Worm (Caenorhabditis elegans) whole organism, young adult: ENCODE measurements around the gene Y56A3A.30.
"Not testable (repeated sequence)": the region's sequence is repeated elsewhere in the genome, so short reads cannot be mapped to it uniquely, and the experiment has no call there.

ENCODE experiments used
- B0261.1 ChIP-seq: sonication (generic microtip); optimal IDR thresholded peaks from 2 replicates; lab custom pipeline; 2016; ENCODE audit warnings: mild to moderate bottlenecking, missing genetic modification characterization, moderate library complexity, missing compliant biosample characterization
- D2030.7 ChIP-seq: fragments of 200-800 bp; sonication (Bioruptor generic); IDR thresholded peaks from 2 replicates; pipeline ENCODE4 v1.3.6; 2022; ENCODE audit warnings: missing genetic modification reagents, missing genetic modification characterization, missing compliant biosample characterization
- F22D6.2 ChIP-seq: sonication (generic microtip); optimal IDR thresholded peaks from 2 replicates; lab custom pipeline; 2016; ENCODE audit warnings: mild to moderate bottlenecking, missing genetic modification characterization, missing compliant biosample characterization
- F37B4.10 ChIP-seq: fragments of 200-800 bp; sonication (Bioruptor generic); IDR thresholded peaks from 2 replicates; pipeline ENCODE4 v1.3.6; 2022; ENCODE audit warnings: missing genetic modification characterization, missing compliant biosample characterization
- F49E8.2 ChIP-seq: sonication (generic microtip); optimal IDR thresholded peaks from 3 replicates; lab custom pipeline; 2017; ENCODE audit warnings: missing genetic modification characterization, mild to moderate bottlenecking, missing compliant biosample characterization, antibody characterized with exemption, moderate library complexity; ENCODE audit not compliant: insufficient read depth
- K11D2.4 ChIP-seq: fragments of 200-800 bp; sonication (Bioruptor generic); IDR thresholded peaks from 2 replicates; pipeline ENCODE4 v1.3.6; 2022; ENCODE audit warnings: missing genetic modification reagents, missing genetic modification characterization, missing compliant biosample characterization
- T26A5.8 ChIP-seq: sonication (generic microtip); optimal IDR thresholded peaks from 2 replicates; lab custom pipeline; 2016; ENCODE audit warnings: missing genetic modification characterization, missing compliant biosample characterization
- Y53F4B.3 ChIP-seq: fragments of 200-800 bp; sonication (Bioruptor generic); IDR thresholded peaks from 2 replicates; pipeline ENCODE4 v1.3.6; 2022; ENCODE audit warnings: missing genetic modification reagents, missing genetic modification characterization, missing compliant biosample characterization
- Y53G8AR.9 ChIP-seq: fragments of 200-800 bp; sonication (Bioruptor generic); conservative IDR thresholded peaks from 2 replicates; pipeline ENCODE4 v1.3.6; 2022; ENCODE audit warnings: missing genetic modification reagents, missing genetic modification characterization, missing compliant biosample characterization
- Y95B8A.8 ChIP-seq: fragments of 200-800 bp; sonication (Bioruptor generic); IDR thresholded peaks from 2 replicates; pipeline ENCODE4 v1.3.6; 2022; ENCODE audit warnings: missing genetic modification reagents, missing genetic modification characterization, missing compliant biosample characterization
- ZK185.1 ChIP-seq: sonication (generic microtip); optimal IDR thresholded peaks from 2 replicates; lab custom pipeline; 2016; ENCODE audit warnings: mild to moderate bottlenecking, missing genetic modification characterization, missing compliant biosample characterization; ENCODE audit not compliant: poor library complexity, severe bottlenecking
- akir-1 ChIP-seq: fragments of 200-800 bp; sonication (Bioruptor generic); optimal IDR thresholded peaks from 2 replicates; lab custom pipeline; 2018; ENCODE audit warnings: mild to moderate bottlenecking, missing genetic modification characterization, moderate library complexity, missing compliant biosample characterization
- ama-1 ChIP-seq, 3 experiments: fragments of 150-350 bp in 1 of 3; sonication (generic microtip) in 2 of 3; optimal IDR thresholded peaks; 2 replicates each; lab custom pipeline; 2014 to 2018; ENCODE audit warnings: missing biosample characterization in 2 of 3, missing genetic modification characterization in 2 of 3, missing genetic modification reagents in 2 of 3
- attf-5 ChIP-seq: fragments of 200-800 bp; sonication (Bioruptor generic); optimal IDR thresholded peaks from 2 replicates; lab custom pipeline; 2018; ENCODE audit warnings: mild to moderate bottlenecking, missing genetic modification characterization, missing compliant biosample characterization
- dox-1 ChIP-seq: fragments of 200-800 bp; sonication (Bioruptor generic); IDR thresholded peaks from 2 replicates; pipeline ENCODE4 v1.3.6; 2022; ENCODE audit warnings: missing genetic modification reagents, missing genetic modification characterization, missing compliant biosample characterization
- dpff-1 ChIP-seq: sonication (generic microtip); optimal IDR thresholded peaks from 2 replicates; lab custom pipeline; 2017; ENCODE audit warnings: mild to moderate bottlenecking, missing genetic modification characterization, missing compliant biosample characterization
- egl-18 ChIP-seq: fragments of 200-800 bp; sonication (Bioruptor generic); IDR thresholded peaks from 2 replicates; pipeline ENCODE4 v1.3.6; 2022; ENCODE audit warnings: missing genetic modification reagents, missing genetic modification characterization, missing compliant biosample characterization
- egrh-3 ChIP-seq: fragments of 200-800 bp; sonication (Bioruptor generic); IDR thresholded peaks from 2 replicates; pipeline ENCODE4 v1.3.6; 2022; ENCODE audit warnings: missing genetic modification reagents, missing genetic modification characterization, missing compliant biosample characterization
- gei-17 ChIP-seq: fragments of 200-800 bp; sonication (Bioruptor generic); optimal IDR thresholded peaks from 2 replicates; lab custom pipeline; 2018; ENCODE audit warnings: mild to moderate bottlenecking, missing genetic modification characterization, missing compliant biosample characterization
- him-1 ChIP-seq: sonication (generic microtip); optimal IDR thresholded peaks from 2 replicates; lab custom pipeline; 2016; ENCODE audit warnings: missing genotype, missing genetic modification reagents, missing genetic modification characterization, missing compliant biosample characterization
- hlh-12 ChIP-seq: sonication (generic microtip); optimal IDR thresholded peaks from 2 replicates; lab custom pipeline; 2016; ENCODE audit warnings: missing genetic modification characterization, missing compliant biosample characterization
- hsf-1 ChIP-seq: fragments of 200-800 bp; sonication (Bioruptor generic); IDR thresholded peaks from 2 replicates; pipeline ENCODE4 v1.3.6; 2022; ENCODE audit warnings: missing genetic modification reagents, missing genetic modification characterization, missing compliant biosample characterization
- lin-26 ChIP-seq: fragments of 200-800 bp; sonication (Bioruptor generic); IDR thresholded peaks from 2 replicates; pipeline ENCODE4 v1.3.6; 2022; ENCODE audit warnings: missing genetic modification reagents, missing genetic modification characterization, missing compliant biosample characterization
- lir-1 ChIP-seq: fragments of 200-800 bp; sonication (Bioruptor generic); conservative IDR thresholded peaks from 2 replicates; pipeline ENCODE4 v1.3.6; 2022; ENCODE audit warnings: missing genetic modification reagents, missing genetic modification characterization, missing compliant biosample characterization
- madf-10 ChIP-seq: sonication (generic microtip); optimal IDR thresholded peaks from 2 replicates; lab custom pipeline; 2016; ENCODE audit warnings: mild to moderate bottlenecking, missing genetic modification characterization, missing compliant biosample characterization
- madf-6 ChIP-seq: fragments of 200-800 bp; sonication (Bioruptor generic); IDR thresholded peaks from 2 replicates; pipeline ENCODE4 v1.3.6; 2022; ENCODE audit warnings: missing genetic modification reagents, missing genetic modification characterization, missing compliant biosample characterization
- mcd-1 ChIP-seq: fragments of 200-800 bp; sonication (Bioruptor generic); IDR thresholded peaks from 2 replicates; pipeline ENCODE4 v1.3.6; 2022; ENCODE audit warnings: missing genetic modification reagents, missing genetic modification characterization, missing compliant biosample characterization
- nfyb-1 ChIP-seq: fragments of 200-800 bp; sonication (Bioruptor generic); IDR thresholded peaks from 2 replicates; pipeline ENCODE4 v1.3.6; 2022; ENCODE audit warnings: missing genetic modification reagents, missing genetic modification characterization, missing compliant biosample characterization
- nhr-120 ChIP-seq: fragments of 200-800 bp; sonication (Bioruptor generic); IDR thresholded peaks from 2 replicates; pipeline ENCODE4 v1.3.6; 2022; ENCODE audit warnings: missing genetic modification characterization, missing compliant biosample characterization
- rcor-1 ChIP-seq: fragments of 200-800 bp; sonication (Bioruptor generic); IDR thresholded peaks from 2 replicates; pipeline ENCODE4 v1.3.6; 2022; ENCODE audit warnings: missing genetic modification reagents, missing genetic modification characterization, missing compliant biosample characterization
- rec-8 ChIP-seq, 2 experiments: sonication (generic microtip); optimal IDR thresholded peaks; 2 replicates each; lab custom pipeline; 2016; ENCODE audit warnings: mild to moderate bottlenecking in 2 of 2, missing genetic modification characterization in 2 of 2, missing genetic modification reagents in 2 of 2, missing genotype in 2 of 2, missing biosample characterization in 1 of 2, missing compliant biosample characterization in 1 of 2, moderate library complexity in 1 of 2
- rpc-1 ChIP-seq, 2 experiments: fragments of 150-350 bp in 1 of 2; sonication (generic microtip) in 1 of 2; optimal IDR thresholded peaks; 2 replicates each; lab custom pipeline; 2014 to 2018; ENCODE audit warnings: missing biosample characterization in 1 of 2, missing genetic modification characterization in 1 of 2, missing genetic modification reagents in 1 of 2, missing genotype in 1 of 2
- unc-130 ChIP-seq: sonication (generic microtip); optimal IDR thresholded peaks from 2 replicates; lab custom pipeline; 2016; ENCODE audit warnings: missing genetic modification reagents, missing genetic modification characterization, missing compliant biosample characterization
- unc-62 ChIP-seq: fragments of 150-350 bp; optimal IDR thresholded peaks from 2 replicates; lab custom pipeline; 2014; ENCODE audit warnings: missing biosample characterization, missing genetic modification reagents, missing genetic modification characterization
- xnd-1 ChIP-seq: sonication (generic microtip); optimal IDR thresholded peaks from 2 replicates; lab custom pipeline; 2016; ENCODE audit warnings: missing genotype, missing genetic modification reagents, missing genetic modification characterization, missing compliant biosample characterization
- zfh-2 ChIP-seq: fragments of 200-800 bp; sonication (Bioruptor generic); conservative IDR thresholded peaks from 2 replicates; pipeline ENCODE4 v1.3.6; 2022; ENCODE audit warnings: missing genetic modification reagents, missing genetic modification characterization, missing compliant biosample characterization
- zim-3 ChIP-seq: sonication (generic microtip); optimal IDR thresholded peaks from 2 replicates; lab custom pipeline; 2017; ENCODE audit warnings: mild to moderate bottlenecking, missing genetic modification characterization, moderate library complexity, missing compliant biosample characterization
- ztf-26 ChIP-seq: sonication (generic microtip); optimal IDR thresholded peaks from 2 replicates; lab custom pipeline; 2017; ENCODE audit warnings: missing genetic modification characterization, missing compliant biosample characterization
- ztf-3 ChIP-seq: fragments of 200-800 bp; sonication (Bioruptor generic); optimal IDR thresholded peaks from 2 replicates; lab custom pipeline; 2018; ENCODE audit warnings: mild to moderate bottlenecking, missing genetic modification characterization, missing compliant biosample characterization

Gene Y56A3A.30

DNA sequence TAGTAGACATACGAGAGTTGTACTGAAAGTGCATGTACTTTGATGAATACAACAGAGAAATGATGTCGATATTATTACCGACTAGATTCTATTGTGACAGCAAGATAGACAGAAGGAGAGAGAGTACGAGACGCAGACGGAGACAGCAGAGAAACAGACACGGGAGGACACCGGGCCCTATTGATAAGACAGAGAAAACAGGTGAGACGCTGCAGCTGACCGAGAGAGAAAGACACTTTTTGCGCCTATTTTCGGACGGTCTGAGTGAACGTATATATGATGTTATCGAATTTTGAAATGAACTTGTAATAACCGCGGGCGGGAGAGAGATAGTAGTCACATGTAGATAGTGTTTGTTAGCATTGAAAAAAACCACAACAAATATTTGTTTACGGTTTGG is 24.4 kb upstream of the Y56A3A.30 start (continued):
- 0 out of 2 replicates have a peak, but pooled peaks have one; percentile 37 for TF ChIP-seq egrh-3 (GFP tag; lab: Robert Waterston, UW)
- no peak for TF ChIP-seq unc-130
- TF ChIP-seq madf-10 (tag; lab: Kevin White, UChicago): peak; percentile 10
- TF ChIP-seq attf-5: peak; percentile 80
- TF ChIP-seq rec-8 (tag; optimal IDR thresholded peaks at IDR 0.05; lab: Kevin White, UChicago): no peak
- no peak; the same call in 1 of the 2 replicates for TF ChIP-seq lir-1 (GFP tag; lab: Robert Waterston, UW)
- TF ChIP-seq dox-1 (GFP tag; lab: Robert Waterston, UW): peak; percentile 78

DNA sequence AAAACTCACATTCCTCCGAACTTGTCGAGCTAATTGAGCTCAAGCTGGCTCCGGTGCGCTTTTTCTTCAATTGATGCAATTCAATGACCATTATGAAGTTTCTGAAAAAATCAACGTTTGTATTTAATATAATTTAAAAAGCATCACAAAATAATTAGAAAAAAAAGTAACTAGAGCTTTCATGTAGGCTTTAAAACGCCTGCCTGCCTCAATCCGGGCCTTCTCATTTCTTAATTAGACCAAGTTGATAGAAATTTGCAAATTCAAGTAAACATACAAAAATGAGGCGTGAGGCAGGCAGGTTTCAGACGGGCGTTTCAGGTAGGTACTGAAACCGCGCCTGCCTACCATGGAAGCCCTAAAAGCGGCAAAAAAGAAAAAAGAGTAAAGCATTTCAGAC is 24.0 kb upstream of the Y56A3A.30 start, which contains the start of gene Y56A3A.33:
Y56A3A.33 (minus strand) TSS at position 101 of the 400 bp plus-strand sequence.
- TF ChIP-seq ztf-3 (GFP tag; lab: Kevin White, UChicago) (no peak), K11D2.4 (GFP tag; lab: Robert Waterston, UW) (no peak), gei-17 (no peak), ZK185.1 (tag; lab: Kevin White, UChicago) (no peak), zfh-2 (GFP tag; lab: Robert Waterston, UW) (no peak), F49E8.2 (no peak)

DNA sequence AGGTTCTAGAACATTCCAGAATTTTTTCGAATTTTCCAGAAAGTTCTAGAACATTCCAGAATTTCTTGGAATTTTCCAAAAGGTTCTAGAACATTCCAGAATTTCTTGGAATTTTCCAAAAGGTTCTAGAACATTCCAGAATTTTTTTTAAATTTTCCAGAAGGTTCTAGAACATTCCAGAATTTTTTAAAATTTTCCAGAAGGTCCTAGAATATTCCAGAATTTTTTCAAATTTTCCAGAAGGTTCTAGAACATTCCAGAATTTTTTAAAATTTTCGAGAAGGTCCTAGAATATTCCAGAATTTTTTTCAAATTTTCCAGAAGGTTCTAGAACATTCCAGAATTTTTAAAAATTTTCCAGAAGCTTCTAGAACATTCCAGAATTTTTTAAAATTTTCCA is 22.6 kb upstream of the Y56A3A.30 start:
- TF ChIP-seq hsf-1 (GFP tag; lab: Robert Waterston, UW) (peak; percentile 96), madf-6 (0 out of 2 replicates have a peak, but pooled peaks have one; percentile 21), dox-1 (GFP tag; lab: Robert Waterston, UW) (peak; percentile 20; the same call in 1 of the 2 replicates), rpc-1 (optimal IDR thresholded peaks at IDR 0.05; lab: Kevin White, UChicago) (peak; percentile 43)
- TF ChIP-seq rpc-1 (tag; optimal IDR thresholded peaks at IDR 0.05; lab: Kevin White, UChicago): not testable (repeated sequence)

DNA sequence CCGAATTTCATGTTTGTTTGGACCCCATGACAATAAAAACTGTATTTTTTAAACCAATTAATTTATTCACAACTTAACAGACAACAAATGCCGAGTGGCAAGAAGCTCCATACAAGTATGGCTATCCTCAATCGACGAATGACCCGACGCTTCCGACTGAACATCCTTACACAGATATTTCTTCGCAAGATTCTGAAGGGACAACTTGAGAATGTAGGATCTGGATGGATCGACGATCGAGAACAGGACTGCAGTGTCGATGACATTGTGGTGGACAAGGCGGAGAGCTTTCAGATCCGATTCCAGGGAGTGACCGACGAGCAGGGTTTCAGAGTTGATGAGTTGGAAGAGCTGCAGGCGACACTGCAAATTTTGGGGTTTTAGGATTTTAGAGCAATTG is 20.7 kb upstream of the Y56A3A.30 start:
- TF ChIP-seq dpff-1 (no peak), hlh-12 (tag; lab: Kevin White, UChicago) (no peak), mcd-1 (GFP tag; lab: Robert Waterston, UW) (no peak), Y53G8AR.9 (GFP tag; lab: Robert Waterston, UW) (no peak), him-1 (tag; lab: Kevin White, UChicago) (peak; percentile 64), zim-3 (tag; lab: Kevin White, UChicago) (no peak)

DNA sequence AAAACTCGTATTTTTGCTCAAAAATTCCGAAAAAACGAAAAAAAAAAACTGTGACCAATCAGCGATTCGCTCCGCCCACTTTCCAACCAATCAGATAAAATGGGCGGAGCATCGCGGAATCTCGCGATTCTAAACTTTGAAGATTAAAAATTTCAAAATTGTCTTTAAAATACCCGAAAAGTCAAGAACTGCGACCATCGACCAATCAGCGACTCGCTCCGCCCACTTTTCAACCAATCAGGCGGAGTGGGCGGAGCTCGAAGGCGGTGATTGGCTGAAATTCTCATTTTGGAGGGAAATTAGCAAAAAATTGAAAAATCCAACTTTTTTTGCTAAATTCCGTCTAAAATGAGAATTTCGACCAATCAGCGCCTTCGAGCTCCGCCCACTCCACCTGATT is 16.9 kb upstream of the Y56A3A.30 start:
- TF ChIP-seq B0261.1 (tag; lab: Kevin White, UChicago): no peak
- TF ChIP-seq nfyb-1 (GFP tag; lab: Robert Waterston, UW): peak; percentile 61; the same call in 1 of the 2 replicates
- TF ChIP-seq F37B4.10 (GFP tag; lab: Robert Waterston, UW): 0 out of 2 replicates have a peak, but pooled peaks have one; percentile 24
- no peak for TF ChIP-seq unc-62 (GFP tag; lab: Kevin White, UChicago)
- TF ChIP-seq D2030.7 (GFP tag; lab: Robert Waterston, UW): no peak

DNA sequence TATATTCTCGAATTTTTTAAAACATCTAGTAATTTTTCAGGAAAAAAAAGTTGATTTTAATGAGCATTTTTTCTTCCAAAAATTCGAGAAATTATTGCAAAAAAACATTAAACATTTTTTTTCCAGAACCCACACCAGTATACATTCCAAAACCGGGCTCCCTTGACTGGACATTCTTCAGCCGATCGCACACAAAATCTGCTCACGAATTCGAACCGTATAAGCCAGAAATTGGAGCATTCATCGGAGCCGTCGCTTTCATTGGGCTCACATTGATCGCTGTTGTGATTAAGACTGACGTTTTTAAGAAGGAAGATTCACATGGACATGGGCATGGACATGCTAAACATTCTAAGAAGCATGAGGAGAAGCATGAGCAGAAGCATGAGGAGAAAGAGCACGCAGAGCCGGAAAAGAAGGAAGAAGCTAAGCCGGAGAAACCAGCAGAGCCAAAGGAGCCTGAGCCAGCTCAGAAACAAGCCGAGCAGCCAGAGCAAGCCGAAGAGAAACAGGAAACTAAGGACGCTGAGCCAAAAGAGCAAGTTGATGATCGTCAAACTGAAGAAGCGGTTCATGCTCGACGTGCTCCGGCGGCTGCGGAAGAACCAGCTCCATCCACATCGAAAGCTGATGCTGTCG is 12.9 kb upstream of the Y56A3A.30 start:
- TF ChIP-seq Y53F4B.3 (GFP tag; lab: Robert Waterston, UW) (no peak), lir-1 (GFP tag; lab: Robert Waterston, UW) (no peak), xnd-1 (tag; lab: Kevin White, UChicago) (no peak), zfh-2 (GFP tag; lab: Robert Waterston, UW) (peak; percentile 81), lin-26 (no peak), egl-18 (no peak), ama-1 (optimal IDR thresholded peaks at IDR 0.05; lab: Kevin White, UChicago) (no peak), ama-1 (GFP tag; optimal IDR thresholded peaks at IDR 0.05; lab: Kevin White, UChicago) (no peak), Y95B8A.8 (GFP tag; lab: Robert Waterston, UW) (no peak), rcor-1 (no peak), T26A5.8 (no peak), nhr-120 (GFP tag; lab: Robert Waterston, UW) (no peak), ztf-26 (tag; lab: Kevin White, UChicago) (no peak), mcd-1 (GFP tag; lab: Robert Waterston, UW) (no peak), akir-1 (GFP tag; lab: Kevin White, UChicago) (no peak), F22D6.2 (tag; lab: Kevin White, UChicago) (no peak), egrh-3 (GFP tag; lab: Robert Waterston, UW) (peak; percentile 13; the same call in 1 of the 2 replicates)
